Worm (Caenorhabditis elegans): ENCODE data around the gene clec-35.

ce11 chrV:16802572-16802971 lies 51.3 kb downstream of the clec-35 start, which contains the start of gene cand-1:
- TF ChIP-seq F49E8.2 (tag; optimal IDR thresholded peaks at IDR 0.05; ENCODE audit: borderline replicate concordance) (no peak), spr-1 (tag; optimal IDR thresholded peaks at IDR 0.05) (no peak), daf-12 (tag; optimal IDR thresholded peaks at IDR 0.05) (no peak), pha-4 (GFP tag; IDR thresholded peaks at IDR 0.05) (no peak), pha-4 (tag; optimal IDR thresholded peaks at IDR 0.05) (no peak), hlh-11 (tag; optimal IDR thresholded peaks at IDR 0.05) (no peak), skn-1 (tag; optimal IDR thresholded peaks at IDR 0.05) (no peak), spr-3 (GFP tag; optimal IDR thresholded peaks at IDR 0.05) (no peak), nhr-237 (tag; optimal IDR thresholded peaks at IDR 0.05) (no peak), nhr-11 (tag; optimal IDR thresholded peaks at IDR 0.05) (no peak), aly-2 (tag; optimal IDR thresholded peaks at IDR 0.05) (no peak), rbr-2 (tag; optimal IDR thresholded peaks at IDR 0.05) (no peak)
